Fruit fly (Drosophila melanogaster) whole organism, prepupa: ENCODE data around the gene CG13471.

Source experiments
- CG10669 ChIP-seq: fragments of 200-800 bp; sonication (Bioruptor generic); optimal IDR thresholded peaks from 3 replicates; lab custom pipeline; 2018; ENCODE audit warnings: missing biosample characterization, mild to moderate bottlenecking, missing genetic modification characterization, moderate library complexity
- acj6 ChIP-seq: fragments of 200-800 bp; sonication (Bioruptor generic); optimal IDR thresholded peaks from 3 replicates; lab custom pipeline; 2016; ENCODE audit warnings: missing biosample characterization, missing genetic modification characterization
- dsx ChIP-seq: fragments of 200-800 bp; optimal IDR thresholded peaks from 3 replicates; lab custom pipeline; 2019; ENCODE audit warnings: missing biosample characterization, mild to moderate bottlenecking, missing genetic modification characterization, moderate library complexity; ENCODE audit not compliant: poor library complexity, severe bottlenecking
- vri ChIP-seq: fragments of 200-800 bp; sonication (Bioruptor generic); optimal IDR thresholded peaks from 3 replicates; lab custom pipeline; 2016; ENCODE audit warnings: missing biosample characterization, mild to moderate bottlenecking, missing genetic modification characterization

DNA sequence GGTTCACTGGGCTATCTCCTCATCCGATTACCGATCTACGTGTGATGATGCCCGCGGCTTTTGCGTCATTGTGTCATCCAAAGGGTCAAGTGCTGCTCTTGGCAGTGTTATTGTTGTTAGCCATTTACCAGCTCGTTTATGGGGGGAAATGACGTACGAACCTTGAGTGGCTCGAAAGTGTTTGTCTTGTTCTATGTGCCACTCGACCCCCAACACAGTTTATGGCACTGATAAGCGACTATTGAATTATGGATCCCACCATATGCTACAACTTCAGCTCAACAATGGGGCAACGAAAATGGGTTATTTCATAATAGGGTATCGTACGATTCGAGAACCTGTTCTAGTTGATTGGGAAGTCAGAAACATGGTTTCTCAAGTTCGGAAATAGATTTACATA lies 46.0 kb upstream of the CG13471 start:
- no peak for TF ChIP-seq vri
- TF ChIP-seq acj6: no peak
- TF ChIP-seq dsx (GFP tag; lab: Kevin White, UChicago): no peak
- no peak for TF ChIP-seq CG10669 (GFP tag; lab: Kevin White, UChicago)
